Worm (Caenorhabditis elegans) whole organism, mixed stage, embryonic: ENCODE results near the gene lite-1.

Experiments used
- elt-1 ChIP-seq: sonication (generic microtip); optimal IDR thresholded peaks from 2 replicates; lab custom pipeline; 2017; ENCODE audit warnings: missing genetic modification characterization, mild to moderate bottlenecking, missing compliant biosample characterization, antibody characterized with exemption, moderate library complexity, borderline replicate concordance; ENCODE audit not compliant: insufficient read depth
- nhr-12 ChIP-seq: fragments of 150-350 bp; optimal IDR thresholded peaks from 2 replicates; lab custom pipeline; 2014; ENCODE audit warnings: missing biosample characterization, missing genetic modification characterization
- nhr-76 ChIP-seq: sonication (generic microtip); optimal IDR thresholded peaks from 2 replicates; lab custom pipeline; 2017; ENCODE audit warnings: missing biosample characterization, missing genetic modification characterization
- pha-4 ChIP-seq: fragments of 150-350 bp; optimal IDR thresholded peaks from 2 replicates; lab custom pipeline; 2018; ENCODE audit warnings: missing biosample characterization, missing genetic modification reagents, missing genetic modification characterization
- tbx-8 ChIP-seq: fragments of 200-800 bp; sonication (Bioruptor generic); optimal IDR thresholded peaks from 2 replicates; lab custom pipeline; 2018; ENCODE audit warnings: mild to moderate bottlenecking, missing genetic modification characterization, moderate library complexity, missing compliant biosample characterization
- unc-39 ChIP-seq: fragments of 150-350 bp; optimal IDR thresholded peaks from 2 replicates; lab custom pipeline; 2014; ENCODE audit warnings: missing biosample characterization, missing genetic modification characterization
- unc-62 ChIP-seq: fragments of 150-350 bp; optimal IDR thresholded peaks from 2 replicates; lab custom pipeline; 2014; ENCODE audit warnings: missing biosample characterization, missing genetic modification reagents, missing genetic modification characterization
- ztf-11 ChIP-seq: fragments of 150-350 bp; optimal IDR thresholded peaks from 2 replicates; lab custom pipeline; 2014; ENCODE audit warnings: missing biosample characterization, missing genetic modification characterization

ce11 chrX:6202809-6203208 is 27.8 kb downstream of the lite-1 start:
- TF ChIP-seq tbx-8 (GFP tag; lab: Kevin White, UChicago) (no peak), ztf-11 (tag; lab: Kevin White, UChicago) (no peak), pha-4 (tag; lab: Kevin White, UChicago) (no peak), unc-39 (tag; lab: Kevin White, UChicago) (no peak), nhr-76 (no peak), elt-1 (no peak), nhr-12 (tag; lab: Kevin White, UChicago) (no peak), unc-62 (no peak)
